Comparison of ENCODE assay signal across 1 fruit fly cellular context in genomic region chr2L:9210864-9211701, dm6.
TF ChIP-seq lines count a peak whose summit lies in the region.

No protein-coding gene starts in this region.

TF ChIP-seq in whole organism, embryonic, 481 proteins besides CTCF, POLR2A, EP300 and RAD21 (continued from another document):
- peak; percentile 33 for TF ChIP-seq ind (GFP tag; optimal IDR thresholded peaks at IDR 0.05; lab: Kevin White, UChicago)
- TF ChIP-seq ftz-f1 (GFP tag; optimal IDR thresholded peaks at IDR 0.05; lab: Kevin White, UChicago), result no peak
- 0 out of 2 replicates have a peak, but pooled peaks have one; percentile 22 for TF ChIP-seq CG4730 (GFP tag; IDR thresholded peaks at IDR 0.05; lab: Robert Waterston, UW)
- TF ChIP-seq CG10274 (GFP tag; optimal IDR thresholded peaks at IDR 0.05; lab: Kevin White, UChicago), result peak; percentile 26
- peak; percentile 46 for TF ChIP-seq fd96Cb (tag; optimal IDR thresholded peaks at IDR 0.05; lab: Kevin White, UChicago)
- TF ChIP-seq bcd (GFP tag; optimal IDR thresholded peaks at IDR 0.05; lab: Kevin White, UChicago), result peak; percentile 67
- TF ChIP-seq Ets65A (GFP tag; lab: Kevin White, UChicago), result peak; percentile 92
- no peak for TF ChIP-seq tll (GFP tag; optimal IDR thresholded peaks at IDR 0.05; lab: Kevin White, UChicago)
- no peak for TF ChIP-seq CG17912 (GFP tag; optimal IDR thresholded peaks at IDR 0.05; lab: Kevin White, UChicago)
- peak; percentile 8 for TF ChIP-seq CG2202 (tag; optimal IDR thresholded peaks at IDR 0.05; lab: Kevin White, UChicago)
- TF ChIP-seq CG17385 (GFP tag; optimal IDR thresholded peaks at IDR 0.05; lab: Kevin White, UChicago), result peak; percentile 42
- peak; percentile 45; the same call in 1 of the 2 replicates for TF ChIP-seq Oaz (GFP tag; IDR thresholded peaks at IDR 0.05; lab: Robert Waterston, UW)
- no peak for TF ChIP-seq crc (GFP tag; optimal IDR thresholded peaks at IDR 0.05; lab: Kevin White, UChicago)
- no peak for TF ChIP-seq Poxn (GFP tag; IDR thresholded peaks at IDR 0.05; lab: Robert Waterston, UW)
- TF ChIP-seq CG2120 (GFP tag; optimal IDR thresholded peaks at IDR 0.05; lab: Kevin White, UChicago), result peak; percentile 55
- TF ChIP-seq eve (GFP tag; optimal IDR thresholded peaks at IDR 0.05; lab: Kevin White, UChicago), result peak in 1 of 2 experiments; percentile 84
- TF ChIP-seq CG13894 (tag; optimal IDR thresholded peaks at IDR 0.05; lab: Kevin White, UChicago), result peak; percentile 9
- TF ChIP-seq Ravus (GFP tag; IDR thresholded peaks at IDR 0.05; lab: Robert Waterston, UW), result no peak
- TF ChIP-seq org-1 (GFP tag; optimal IDR thresholded peaks at IDR 0.05; lab: Kevin White, UChicago), result peak; percentile 62
- TF ChIP-seq H2.0 (GFP tag; IDR thresholded peaks at IDR 0.05; lab: Robert Waterston, UW), result no peak
- no peak for TF ChIP-seq yki (optimal IDR thresholded peaks at IDR 0.05; lab: Kevin White, UChicago)
- TF ChIP-seq nom (GFP tag; optimal IDR thresholded peaks at IDR 0.05; lab: Kevin White, UChicago), result peak; percentile 82
- TF ChIP-seq CG17829 (tag; optimal IDR thresholded peaks at IDR 0.05; lab: Kevin White, UChicago), result peak; percentile 61
- no peak for TF ChIP-seq CG7963 (GFP tag; IDR thresholded peaks at IDR 0.05; lab: Robert Waterston, UW; ENCODE audit: partially characterized antibody)
- no peak for TF ChIP-seq hb (GFP tag; IDR thresholded peaks at IDR 0.05; lab: Robert Waterston, UW; ENCODE audit: partially characterized antibody)
- TF ChIP-seq CG17186 (GFP tag; optimal IDR thresholded peaks at IDR 0.05; lab: Kevin White, UChicago), result no peak
- no peak for TF ChIP-seq zen (tag; optimal IDR thresholded peaks at IDR 0.05; lab: Kevin White, UChicago)
- peak; percentile 3 for TF ChIP-seq Usf (GFP tag; optimal IDR thresholded peaks at IDR 0.05; lab: Kevin White, UChicago)
- TF ChIP-seq CG10979 (tag; optimal IDR thresholded peaks at IDR 0.05; lab: Kevin White, UChicago), result peak; percentile 58
- TF ChIP-seq sr (GFP tag; IDR thresholded peaks at IDR 0.05; lab: Robert Waterston, UW), result peak; percentile 65; the same call in 1 of the 3 replicates
- TF ChIP-seq CG34376 (GFP tag; optimal IDR thresholded peaks at IDR 0.05; lab: Kevin White, UChicago), result no peak
- TF ChIP-seq CG11695 (GFP tag; IDR thresholded peaks at IDR 0.05; lab: Robert Waterston, UW), result no peak
- peak; percentile 65 for TF ChIP-seq tio (GFP tag; optimal IDR thresholded peaks at IDR 0.05; lab: Kevin White, UChicago)
- no peak for TF ChIP-seq ash1 (GFP tag; optimal IDR thresholded peaks at IDR 0.05; lab: Kevin White, UChicago)
- no peak for TF ChIP-seq CG42726 (GFP tag; IDR thresholded peaks at IDR 0.05; lab: Robert Waterston, UW; ENCODE audit: partially characterized antibody)
- peak; percentile 18 for TF ChIP-seq Mad (GFP tag; optimal IDR thresholded peaks at IDR 0.05; lab: Kevin White, UChicago)
- peak; percentile 57 for TF ChIP-seq Hr3 (GFP tag; optimal IDR thresholded peaks at IDR 0.05; lab: Kevin White, UChicago)
- 0 out of 3 replicates have a peak, but pooled peaks have one; percentile 51 for TF ChIP-seq ci (GFP tag; IDR thresholded peaks at IDR 0.05; lab: Robert Waterston, UW)
- TF ChIP-seq gem (tag; optimal IDR thresholded peaks at IDR 0.05; lab: Kevin White, UChicago), result peak; percentile 87
- no peak for TF ChIP-seq fd102C (GFP tag; optimal IDR thresholded peaks at IDR 0.05; lab: Kevin White, UChicago)
- TF ChIP-seq dati (GFP tag; IDR thresholded peaks at IDR 0.05; lab: Robert Waterston, UW), result no peak
- TF ChIP-seq CG17361 (GFP tag; IDR thresholded peaks at IDR 0.05; lab: Robert Waterston, UW), result peak; percentile 74
- no peak for TF ChIP-seq Bgb (GFP tag; IDR thresholded peaks at IDR 0.05; lab: Robert Waterston, UW; ENCODE audit: partially characterized antibody)
- TF ChIP-seq HmgZ (tag; optimal IDR thresholded peaks at IDR 0.05; lab: Kevin White, UChicago), result peak; percentile 48
- peak; percentile 81 for TF ChIP-seq Drgx (GFP tag; IDR thresholded peaks at IDR 0.05; lab: Robert Waterston, UW)
- TF ChIP-seq Hr39 (optimal IDR thresholded peaks at IDR 0.05; lab: Kevin White, UChicago), result no peak
- TF ChIP-seq jigr1 (GFP tag; IDR thresholded peaks at IDR 0.05; lab: Robert Waterston, UW), result no peak
- no peak for TF ChIP-seq mld (GFP tag; IDR thresholded peaks at IDR 0.05; lab: Robert Waterston, UW; ENCODE audit: partially characterized antibody)
- peak; percentile 73; the same call in 1 of the 2 replicates for TF ChIP-seq vvl (GFP tag; IDR thresholded peaks at IDR 0.05; lab: Robert Waterston, UW)
- no peak for TF ChIP-seq CG10462 (GFP tag; optimal IDR thresholded peaks at IDR 0.05; lab: Kevin White, UChicago)
- peak; percentile 15 for TF ChIP-seq grn (GFP tag; optimal IDR thresholded peaks at IDR 0.05; lab: Kevin White, UChicago)
- peak; percentile 72 for TF ChIP-seq PHDP (tag; optimal IDR thresholded peaks at IDR 0.05; lab: Kevin White, UChicago)
- peak; percentile 20 for TF ChIP-seq CG6813 (GFP tag; optimal IDR thresholded peaks at IDR 0.05; lab: Kevin White, UChicago)
- TF ChIP-seq Ets97D (GFP tag; optimal IDR thresholded peaks at IDR 0.05; lab: Kevin White, UChicago), result peak; percentile 5
- peak; percentile 79 for TF ChIP-seq CG13424 (tag; optimal IDR thresholded peaks at IDR 0.05; lab: Kevin White, UChicago)
- TF ChIP-seq ab (GFP tag; optimal IDR thresholded peaks at IDR 0.05; lab: Kevin White, UChicago), result no peak
- TF ChIP-seq CG14014 (GFP tag; IDR thresholded peaks at IDR 0.05; lab: Robert Waterston, UW), result peak; percentile 68
- peak; percentile 19; the same call in 1 of the 2 replicates for TF ChIP-seq esg (GFP tag; conservative IDR thresholded peaks at IDR 0.05; lab: Robert Waterston, UW)
- TF ChIP-seq CG30020 (tag; optimal IDR thresholded peaks at IDR 0.05; lab: Kevin White, UChicago), result no peak
- TF ChIP-seq CG1602 (GFP tag; optimal IDR thresholded peaks at IDR 0.05; lab: Kevin White, UChicago), result peak; percentile 35
- peak; percentile 43 for TF ChIP-seq CG12155 (GFP tag; optimal IDR thresholded peaks at IDR 0.05; lab: Kevin White, UChicago)
- TF ChIP-seq CG7786 (GFP tag; optimal IDR thresholded peaks at IDR 0.05; lab: Kevin White, UChicago), result peak; percentile 20
- peak; percentile 51 for TF ChIP-seq CG9437 (GFP tag; optimal IDR thresholded peaks at IDR 0.05; lab: Kevin White, UChicago)
- no peak for TF ChIP-seq CG13123 (GFP tag; optimal IDR thresholded peaks at IDR 0.05; lab: Kevin White, UChicago)
- TF ChIP-seq Atf6 (GFP tag; IDR thresholded peaks at IDR 0.05; lab: Robert Waterston, UW), result peak; percentile 72; the same call in 1 of the 2 replicates
- peak; percentile 64 for TF ChIP-seq cwo (GFP tag; optimal IDR thresholded peaks at IDR 0.05; lab: Kevin White, UChicago)
- TF ChIP-seq CG3838 (GFP tag; optimal IDR thresholded peaks at IDR 0.05; lab: Kevin White, UChicago), result no peak
- TF ChIP-seq gcm2 (GFP tag; optimal IDR thresholded peaks at IDR 0.05; lab: Kevin White, UChicago), result no peak
- TF ChIP-seq oc (tag; optimal IDR thresholded peaks at IDR 0.05; lab: Kevin White, UChicago), result peak; percentile 56
- no peak for TF ChIP-seq CG7271 (tag; optimal IDR thresholded peaks at IDR 0.05; lab: Kevin White, UChicago)
- TF ChIP-seq crp (GFP tag; optimal IDR thresholded peaks at IDR 0.05; lab: Kevin White, UChicago), result no peak
- TF ChIP-seq Bteb2 (GFP tag; optimal IDR thresholded peaks at IDR 0.05; lab: Kevin White, UChicago), result peak; percentile 42
- no peak for TF ChIP-seq kah (GFP tag; optimal IDR thresholded peaks at IDR 0.05; lab: Kevin White, UChicago)
- TF ChIP-seq CG1603 (tag; optimal IDR thresholded peaks at IDR 0.05; lab: Kevin White, UChicago), result no peak
- TF ChIP-seq Fer2 (tag; optimal IDR thresholded peaks at IDR 0.05; lab: Kevin White, UChicago), result no peak
- no peak for TF ChIP-seq CG12236 (GFP tag; optimal IDR thresholded peaks at IDR 0.05; lab: Kevin White, UChicago)
- TF ChIP-seq lmd (GFP tag; IDR thresholded peaks at IDR 0.05; lab: Robert Waterston, UW), result peak; percentile 73
- TF ChIP-seq odd (GFP tag; optimal IDR thresholded peaks at IDR 0.05; lab: Kevin White, UChicago), result peak; percentile 65
- no peak for TF ChIP-seq repo (GFP tag; optimal IDR thresholded peaks at IDR 0.05; lab: Kevin White, UChicago)
- no peak for TF ChIP-seq CG16815 (GFP tag; optimal IDR thresholded peaks at IDR 0.05; lab: Kevin White, UChicago)
- peak; percentile 34; the same call in 1 of the 2 replicates for TF ChIP-seq CG32772 (GFP tag; IDR thresholded peaks at IDR 0.05; lab: Robert Waterston, UW)
- 0 out of 3 replicates have a peak, but pooled peaks have one; percentile 33 for TF ChIP-seq CG11560 (tag; IDR thresholded peaks at IDR 0.05; lab: Robert Waterston, UW)
- no peak for TF ChIP-seq pita (GFP tag; optimal IDR thresholded peaks at IDR 0.05; lab: Kevin White, UChicago)
- peak; percentile 73 for TF ChIP-seq CG30403 (GFP tag; optimal IDR thresholded peaks at IDR 0.05; lab: Kevin White, UChicago)
- peak; percentile 26 for TF ChIP-seq gsb-n (tag; optimal IDR thresholded peaks at IDR 0.05; lab: Kevin White, UChicago)
- peak; percentile 82 for TF ChIP-seq CG2678 (tag; optimal IDR thresholded peaks at IDR 0.05; lab: Kevin White, UChicago)
- 0 out of 3 replicates have a peak, but pooled peaks have one; percentile 26 for TF ChIP-seq Dbx (GFP tag; IDR thresholded peaks at IDR 0.05; lab: Robert Waterston, UW)
- peak; percentile 25 for TF ChIP-seq sqz (GFP tag; optimal IDR thresholded peaks at IDR 0.05; lab: Kevin White, UChicago)
- no peak for TF ChIP-seq Sry-β (GFP tag; optimal IDR thresholded peaks at IDR 0.05; lab: Kevin White, UChicago)
- peak; percentile 50 for TF ChIP-seq cg (GFP tag; optimal IDR thresholded peaks at IDR 0.05; lab: Kevin White, UChicago)
- no peak; the same call in 1 of the 2 replicates for TF ChIP-seq CG7372 (GFP tag; IDR thresholded peaks at IDR 0.05; lab: Robert Waterston, UW)
- no peak for TF ChIP-seq chinmo (GFP tag; IDR thresholded peaks at IDR 0.05; lab: Robert Waterston, UW; ENCODE audit: partially characterized antibody)
- peak; percentile 45; the same call in 1 of the 2 replicates for TF ChIP-seq gsb (GFP tag; IDR thresholded peaks at IDR 0.05; lab: Robert Waterston, UW)
- TF ChIP-seq Dp (GFP tag; optimal IDR thresholded peaks at IDR 0.05; lab: Kevin White, UChicago), result no peak
- TF ChIP-seq CG15514 (GFP tag; optimal IDR thresholded peaks at IDR 0.05; lab: Kevin White, UChicago), result peak; percentile 46
- no peak for TF ChIP-seq schlank (tag; optimal IDR thresholded peaks at IDR 0.05; lab: Kevin White, UChicago)
- TF ChIP-seq CG2889 (GFP tag; IDR thresholded peaks at IDR 0.05; lab: Robert Waterston, UW), result no peak
- peak; percentile 9 for TF ChIP-seq pho (GFP tag; optimal IDR thresholded peaks at IDR 0.05; lab: Kevin White, UChicago)
- peak; percentile 23 for TF ChIP-seq CG6854 (GFP tag; optimal IDR thresholded peaks at IDR 0.05; lab: Kevin White, UChicago)
- no peak for TF ChIP-seq lov (optimal IDR thresholded peaks at IDR 0.05; lab: Kevin White, UChicago)
- no peak for TF ChIP-seq lov (GFP tag; IDR thresholded peaks at IDR 0.05; lab: Robert Waterston, UW)
- TF ChIP-seq CG6254 (GFP tag; optimal IDR thresholded peaks at IDR 0.05; lab: Kevin White, UChicago), result peak; percentile 54
- TF ChIP-seq jumu (GFP tag; optimal IDR thresholded peaks at IDR 0.05; lab: Kevin White, UChicago), result no peak
- no peak for TF ChIP-seq pros (GFP tag; optimal IDR thresholded peaks at IDR 0.05; lab: Kevin White, UChicago)
- no peak for TF ChIP-seq TFAM (GFP tag; optimal IDR thresholded peaks at IDR 0.05; lab: Kevin White, UChicago)
- peak; percentile 68 for TF ChIP-seq Max (GFP tag; optimal IDR thresholded peaks at IDR 0.05; lab: Kevin White, UChicago)
